Worm (Caenorhabditis elegans) whole organism, late embryonic: ENCODE results near the gene T08G3.11.

ENCODE experiments used
- T23F11.4 ChIP-seq: fragments of 200-800 bp; sonication (Bioruptor generic); optimal IDR thresholded peaks from 2 replicates; lab custom pipeline; 2018; ENCODE audit warnings: mild to moderate bottlenecking, missing genetic modification characterization, missing compliant biosample characterization
- ceh-30 ChIP-seq: fragments of 150-350 bp; optimal IDR thresholded peaks from 2 replicates; lab custom pipeline; 2014; ENCODE audit warnings: missing biosample characterization, missing genetic modification characterization
- dmd-4 ChIP-seq: sonication (generic microtip); optimal IDR thresholded peaks from 2 replicates; lab custom pipeline; 2016; ENCODE audit warnings: borderline replicate concordance, missing genetic modification characterization, missing compliant biosample characterization
- nfya-1 ChIP-seq: sonication (generic microtip); optimal IDR thresholded peaks from 2 replicates; lab custom pipeline; 2017; ENCODE audit warnings: missing genetic modification characterization, mild to moderate bottlenecking, missing compliant biosample characterization, antibody characterized with exemption, moderate library complexity
- unc-3 ChIP-seq, 2 experiments: fragments of 200-800 bp in 1 of 2; sonication (Bioruptor generic) in 1 of 2; sonication (generic microtip) in 1 of 2; conservative IDR thresholded peaks in 1 of 2; optimal IDR thresholded peaks in 1 of 2; 2 replicates each; pipeline versions ENCODE4 v1.3.6 to Lab custom; 2016 to 2022; ENCODE audit warnings: missing compliant biosample characterization in 2 of 2, missing genetic modification characterization in 2 of 2, missing genetic modification reagents in 1 of 2

- no peak for TF ChIP-seq ceh-30 (tag; lab: Kevin White, UChicago)
- TF ChIP-seq unc-3 (GFP tag; conservative IDR thresholded peaks at IDR 0.05; lab: Robert Waterston, UW) = no peak
- TF ChIP-seq unc-3 (tag; optimal IDR thresholded peaks at IDR 0.05; lab: Kevin White, UChicago) = no peak
- no peak for TF ChIP-seq nfya-1
- TF ChIP-seq T23F11.4 = no peak
- no peak for TF ChIP-seq dmd-4 (tag; lab: Kevin White, UChicago)
Observed at ce11 chrV:16437546-16437945, 41.6 kb downstream of the T08G3.11 start, which contains the start of gene F26D2.15.
